Worm (Caenorhabditis elegans): ENCODE results near the gene cam-1.

Gene cam-1

ce11 chrII:9251529-9251928 lies 58.6 kb downstream of the cam-1 start:
- TF ChIP-seq eyg-1 (tag; optimal IDR thresholded peaks at IDR 0.05) (no peak), che-1 (tag; optimal IDR thresholded peaks at IDR 0.05) (no peak), nhr-232 (tag; optimal IDR thresholded peaks at IDR 0.05) (no peak), rnt-1 (tag; optimal IDR thresholded peaks at IDR 0.05) (no peak), tbx-2 (tag; optimal IDR thresholded peaks at IDR 0.05) (no peak), unc-55 (GFP tag; optimal IDR thresholded peaks at IDR 0.05) (no peak), C38D4.7 (GFP tag; optimal IDR thresholded peaks at IDR 0.05) (no peak)

- TF ChIP-seq nfya-1 (tag; optimal IDR thresholded peaks at IDR 0.05) (no peak), F13H6.1 (tag; optimal IDR thresholded peaks at IDR 0.05) (no peak), hlh-15 (tag; optimal IDR thresholded peaks at IDR 0.05) (no peak), dmd-4 (tag; optimal IDR thresholded peaks at IDR 0.05; ENCODE audit: borderline replicate concordance) (no peak), C38D4.7 (GFP tag; optimal IDR thresholded peaks at IDR 0.05) (no peak)
These were observed 59.7 kb downstream of the cam-1 start, which contains the start of gene T26C5.4 for ce11 chrII:9250422-9250821. T26C5.4 (minus strand) TSS chrII:9250522.

ce11 chrII:9246648-9247047 lies 63.5 kb downstream of the cam-1 start, which contains the start of gene T26C5.5:
T26C5.5 (minus strand) TSS chrII:9246748.
- TF ChIP-seq ahr-1 (tag; optimal IDR thresholded peaks at IDR 0.05) (no peak), syd-9 (tag; optimal IDR thresholded peaks at IDR 0.05) (no peak), tbx-2 (tag; optimal IDR thresholded peaks at IDR 0.05) (no peak), ceh-30 (tag; optimal IDR thresholded peaks at IDR 0.05) (no peak), madf-2 (tag; optimal IDR thresholded peaks at IDR 0.05) (no peak), dmd-4 (tag; optimal IDR thresholded peaks at IDR 0.05; ENCODE audit: borderline replicate concordance) (no peak)
